Fruit fly (Drosophila melanogaster) whole organism, embryonic: ENCODE results near the gene CG15930.

ENCODE experiments used
- CG12155 ChIP-seq: fragments of 200-800 bp; sonication (Bioruptor generic); optimal IDR thresholded peaks from 3 replicates; lab custom pipeline; 2016; ENCODE audit warnings: missing biosample characterization, missing genetic modification characterization
- CG15479 ChIP-seq: fragments of 200-800 bp; sonication (Bioruptor generic); optimal IDR thresholded peaks from 3 replicates; lab custom pipeline; 2019; ENCODE audit warnings: missing biosample characterization, mild to moderate bottlenecking, missing genetic modification characterization, moderate library complexity
- CG17361 ChIP-seq: fragments of 200-800 bp; sonication (Bioruptor generic); IDR thresholded peaks from 3 replicates; pipeline ENCODE4 v1.3.6; 2022; ENCODE audit warnings: missing biosample characterization, missing genetic modification characterization
- CG17612 ChIP-seq: fragments of 200-800 bp; sonication (Bioruptor generic); IDR thresholded peaks from 2 replicates; pipeline ENCODE4 v1.3.6; 2022; ENCODE audit warnings: missing biosample characterization, missing genetic modification characterization
- CG2202 ChIP-seq: fragments of 200-800 bp; sonication (Bioruptor generic); optimal IDR thresholded peaks from 2 replicates; lab custom pipeline; 2018; ENCODE audit warnings: missing biosample characterization, mild to moderate bottlenecking, missing genetic modification characterization
- CG4424 ChIP-seq: fragments of 200-800 bp; sonication (Bioruptor generic); optimal IDR thresholded peaks from 3 replicates; lab custom pipeline; 2016; ENCODE audit warnings: missing biosample characterization, missing genetic modification characterization
- CG6813 ChIP-seq: fragments of 200-800 bp; sonication (Bioruptor generic); optimal IDR thresholded peaks from 2 replicates; lab custom pipeline; 2017; ENCODE audit warnings: missing biosample characterization, missing genetic modification characterization, mild to moderate bottlenecking, moderate library complexity, missing genetic modification reagents
- CG7963 ChIP-seq: fragments of 200-800 bp; sonication (Bioruptor generic); IDR thresholded peaks from 3 replicates; pipeline ENCODE4 v1.3.6; 2022; ENCODE audit warnings: missing biosample characterization, missing genetic modification characterization; ENCODE audit not compliant: partially characterized antibody
- CG7987 ChIP-seq: fragments of 200-800 bp; sonication (Bioruptor generic); optimal IDR thresholded peaks from 2 replicates; lab custom pipeline; 2018; ENCODE audit warnings: missing biosample characterization, mild to moderate bottlenecking, missing genetic modification characterization, moderate library complexity
- CG8281 ChIP-seq: fragments of 200-800 bp; sonication (Bioruptor generic); optimal IDR thresholded peaks from 2 replicates; lab custom pipeline; 2018; ENCODE audit warnings: missing biosample characterization, mild to moderate bottlenecking, missing genetic modification characterization, moderate library complexity
- CG8478 ChIP-seq: fragments of >200 bp; optimal IDR thresholded peaks from 2 replicates; lab custom pipeline; 2018
- CG8924 ChIP-seq: fragments of 200-800 bp; optimal IDR thresholded peaks from 3 replicates; lab custom pipeline; 2019; ENCODE audit warnings: missing biosample characterization, mild to moderate bottlenecking, missing genetic modification characterization, moderate library complexity
- Dp ChIP-seq: fragments of 200-800 bp; sonication (Bioruptor generic); optimal IDR thresholded peaks from 2 replicates; lab custom pipeline; 2018; ENCODE audit warnings: missing biosample characterization, mild to moderate bottlenecking, missing genetic modification characterization, moderate library complexity
- Drgx ChIP-seq: fragments of 200-800 bp; sonication (Bioruptor generic); IDR thresholded peaks from 2 replicates; pipeline ENCODE4 v1.3.6; 2022; ENCODE audit warnings: missing biosample characterization, missing genetic modification characterization
- H15 ChIP-seq: fragments of 200-800 bp; sonication (Bioruptor generic); IDR thresholded peaks from 3 replicates; pipeline ENCODE4 v1.3.6; 2022; ENCODE audit warnings: missing biosample characterization, missing genetic modification characterization
- Hand ChIP-seq: fragments of 200-800 bp; sonication (Bioruptor generic); optimal IDR thresholded peaks from 2 replicates; lab custom pipeline; 2017; ENCODE audit warnings: mild to moderate bottlenecking, missing biosample characterization, missing genetic modification reagents, missing genetic modification characterization
- HmgD ChIP-seq: fragments of 200-800 bp; sonication (Bioruptor generic); optimal IDR thresholded peaks from 3 replicates; lab custom pipeline; 2016; ENCODE audit warnings: missing biosample characterization, missing genetic modification characterization
- Jarid2 ChIP-seq: fragments of 200-800 bp; sonication (Bioruptor generic); optimal IDR thresholded peaks from 3 replicates; lab custom pipeline; 2017; ENCODE audit warnings: mild to moderate bottlenecking, missing biosample characterization, missing genetic modification reagents, missing genetic modification characterization
- Meics ChIP-seq: fragments of 200-800 bp; sonication (Bioruptor generic); optimal IDR thresholded peaks from 2 replicates; lab custom pipeline; 2017; ENCODE audit warnings: missing biosample characterization, mild to moderate bottlenecking, missing genetic modification characterization
- Nf-YB ChIP-seq: fragments of 200-800 bp; sonication (Bioruptor generic); optimal IDR thresholded peaks from 3 replicates; lab custom pipeline; 2019; ENCODE audit warnings: missing biosample characterization, mild to moderate bottlenecking, missing genetic modification characterization, moderate library complexity
- Ssrp ChIP-seq: fragments of 200-800 bp; sonication (Bioruptor generic); optimal IDR thresholded peaks from 2 replicates; lab custom pipeline; 2018; ENCODE audit warnings: missing biosample characterization, mild to moderate bottlenecking, missing genetic modification characterization, moderate library complexity
- YL-1 ChIP-seq: fragments of 200-800 bp; sonication (Bioruptor generic); optimal IDR thresholded peaks from 3 replicates; lab custom pipeline; 2017; ENCODE audit warnings: missing biosample characterization, mild to moderate bottlenecking, missing genetic modification characterization
- bsh ChIP-seq, 2 experiments: fragments of 200-800 bp; sonication (Bioruptor generic); optimal IDR thresholded peaks; 2 replicates each; lab custom pipeline; 2017 to 2018; ENCODE audit warnings: mild to moderate bottlenecking in 2 of 2, missing biosample characterization in 2 of 2, missing genetic modification characterization in 2 of 2, moderate library complexity in 1 of 2
- cad ChIP-seq: fragments of >200 bp; optimal IDR thresholded peaks from 2 replicates; lab custom pipeline; 2017; ENCODE audit warnings: missing biosample characterization, missing genetic modification characterization
- chn ChIP-seq: fragments of 200-800 bp; sonication (Bioruptor generic); optimal IDR thresholded peaks from 2 replicates; lab custom pipeline; 2016; ENCODE audit warnings: missing biosample characterization, missing genetic modification characterization
- croc ChIP-seq: fragments of 200-800 bp; sonication (Bioruptor generic); conservative IDR thresholded peaks from 3 replicates; pipeline ENCODE4 v1.3.6; 2022; ENCODE audit warnings: missing biosample characterization, missing genetic modification characterization
- disco-r ChIP-seq: fragments of 200-800 bp; sonication (Bioruptor generic); optimal IDR thresholded peaks from 2 replicates; lab custom pipeline; 2016; ENCODE audit warnings: missing biosample characterization, missing genetic modification characterization
- nau ChIP-seq: fragments of 200-800 bp; sonication (Bioruptor generic); optimal IDR thresholded peaks from 3 replicates; lab custom pipeline; 2017; ENCODE audit warnings: missing biosample characterization, mild to moderate bottlenecking, missing genetic modification characterization, missing genetic modification reagents
- nom ChIP-seq: fragments of 200-800 bp; sonication (Bioruptor generic); optimal IDR thresholded peaks from 2 replicates; lab custom pipeline; 2017; ENCODE audit warnings: missing biosample characterization, missing genetic modification characterization, mild to moderate bottlenecking, moderate library complexity, missing genetic modification reagents
- pfk ChIP-seq: fragments of 200-800 bp; sonication (Bioruptor generic); optimal IDR thresholded peaks from 2 replicates; lab custom pipeline; 2018; ENCODE audit warnings: missing biosample characterization, mild to moderate bottlenecking, missing genetic modification characterization, moderate library complexity
- ro ChIP-seq: fragments of 200-800 bp; sonication (Bioruptor generic); IDR thresholded peaks from 2 replicates; pipeline ENCODE4 v1.3.6; 2022; ENCODE audit warnings: missing biosample characterization, missing genetic modification characterization
- sens ChIP-seq: fragments of 200-800 bp; sonication (Bioruptor generic); peaks from one replicate; lab custom pipeline; 2016; ENCODE audit warnings: missing biosample characterization, missing genetic modification characterization
- slbo ChIP-seq: fragments of 200-800 bp; sonication (Bioruptor generic); IDR thresholded peaks from 2 replicates; pipeline ENCODE4 v1.3.6; 2022; ENCODE audit warnings: missing biosample characterization, missing genetic modification characterization
- stc ChIP-seq: fragments of 200-800 bp; sonication (Bioruptor generic); IDR thresholded peaks from 2 replicates; pipeline ENCODE4 v1.3.6; 2022; ENCODE audit warnings: missing biosample characterization, missing genetic modification characterization
- stwl ChIP-seq: fragments of 200-800 bp; sonication (Bioruptor generic); optimal IDR thresholded peaks from 3 replicates; lab custom pipeline; 2018; ENCODE audit warnings: missing biosample characterization, mild to moderate bottlenecking, missing genetic modification characterization, moderate library complexity
- tll ChIP-seq, 2 experiments: fragments of 200-800 bp in 1 of 2; fragments of >200 bp in 1 of 2; sonication (Bioruptor generic) in 1 of 2; optimal IDR thresholded peaks; 2 replicates each; lab custom pipeline; 2017 to 2019; ENCODE audit warnings: missing biosample characterization in 2 of 2, missing genetic modification characterization in 2 of 2, mild to moderate bottlenecking in 1 of 2, moderate library complexity in 1 of 2
- trem ChIP-seq: fragments of 200-800 bp; optimal IDR thresholded peaks from 3 replicates; lab custom pipeline; 2019; ENCODE audit warnings: missing biosample characterization, mild to moderate bottlenecking, missing genetic modification characterization, moderate library complexity
- yki ChIP-seq: fragments of >200 bp; optimal IDR thresholded peaks from 3 replicates; lab custom pipeline; 2018

The CG15930 gene

dm6 chrX:5307317-5307716, 9.8 kb downstream of the CG15930 start, which contains the start of gene CG17764:
Gene CG17764 (minus strand): TSS chrX:5307417.
- TF ChIP-seq Ssrp (tag; lab: Kevin White, UChicago) (no peak), Dp (GFP tag; lab: Kevin White, UChicago) (no peak), CG8924 (tag; lab: Kevin White, UChicago) (no peak), ro (GFP tag; lab: Robert Waterston, UW) (no peak), chn (GFP tag; lab: Kevin White, UChicago) (no peak), stc (no peak), CG6813 (GFP tag; lab: Kevin White, UChicago) (no peak), CG15479 (no peak), H15 (GFP tag; lab: Robert Waterston, UW) (no peak), trem (tag; lab: Kevin White, UChicago) (no peak), CG12155 (GFP tag; lab: Kevin White, UChicago) (no peak)
- TF ChIP-seq, all 482 proteins: peak for 0

DNA sequence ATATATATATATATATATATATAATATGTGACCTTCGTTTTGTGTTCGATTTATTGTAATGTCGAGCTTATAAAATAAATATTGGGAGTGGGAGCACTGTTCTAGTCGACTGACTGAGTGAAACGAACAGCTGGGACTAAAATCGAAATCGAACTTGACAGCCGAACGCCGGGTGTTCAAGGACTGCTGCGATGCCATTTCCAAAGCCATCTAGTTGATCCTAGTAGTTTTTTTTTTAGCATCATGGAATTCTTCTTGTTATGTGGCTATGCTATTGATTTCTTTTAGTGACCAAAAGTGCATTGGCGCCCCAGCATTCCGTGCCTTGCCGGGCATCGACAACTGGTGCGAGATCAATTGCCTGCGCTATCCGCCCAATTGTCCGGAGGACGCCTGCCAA, 11.5 kb downstream of the CG15930 start, which contains the start of gene CG3323:
TSS of gene CG3323 (minus strand) at position 101 of the 400 bp plus-strand sequence.
- TF ChIP-seq CG8478: no peak
- no peak for TF ChIP-seq Hand (GFP tag; lab: Kevin White, UChicago)
- TF ChIP-seq pfk (GFP tag; lab: Kevin White, UChicago): no peak
- TF ChIP-seq CG2202: no peak
- TF ChIP-seq croc: no peak
- no peak for TF ChIP-seq slbo

dm6 chrX:5300623-5301283, 16.3 kb downstream of the CG15930 start:
- peak in 1 of 2 experiments; percentile 26 for TF ChIP-seq bsh (GFP tag; optimal IDR thresholded peaks at IDR 0.05; lab: Kevin White, UChicago)
- TF ChIP-seq slbo: no peak
- peak; percentile 9 for TF ChIP-seq stwl (tag; lab: Kevin White, UChicago)
- TF ChIP-seq CG8281: no peak
- 0 out of 3 replicates have a peak, but pooled peaks have one; percentile 23 for TF ChIP-seq CG7963 (GFP tag; lab: Robert Waterston, UW)
- TF ChIP-seq nom (GFP tag; lab: Kevin White, UChicago): peak; percentile 60
- peak; percentile 35 for TF ChIP-seq sens (GFP tag; lab: Kevin White, UChicago)

DNA sequence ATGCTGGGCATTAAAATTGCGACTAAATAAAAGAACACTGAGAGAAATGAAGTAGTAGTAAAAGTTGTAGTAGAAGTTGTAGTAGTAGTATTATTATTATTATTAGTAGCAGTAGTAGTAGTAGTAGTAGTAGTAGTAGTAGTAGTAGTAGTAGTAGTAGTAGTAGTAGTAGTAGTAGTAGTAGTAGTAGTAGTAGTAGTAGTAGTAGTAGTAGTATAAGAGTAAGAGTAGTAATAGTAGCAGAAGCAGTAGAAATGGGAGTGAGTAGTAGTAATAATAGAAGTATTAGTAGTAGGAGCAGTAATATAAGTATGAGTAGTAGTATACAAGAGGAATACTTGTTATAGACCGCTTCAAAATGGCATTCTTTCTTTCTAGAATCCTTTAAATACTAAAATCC, 17.1 kb downstream of the CG15930 start:
- TF ChIP-seq CG4424: peak; percentile 95
- no peak for TF ChIP-seq cad (GFP tag; lab: Kevin White, UChicago)
- no peak for TF ChIP-seq CG17361 (GFP tag; lab: Robert Waterston, UW)

DNA sequence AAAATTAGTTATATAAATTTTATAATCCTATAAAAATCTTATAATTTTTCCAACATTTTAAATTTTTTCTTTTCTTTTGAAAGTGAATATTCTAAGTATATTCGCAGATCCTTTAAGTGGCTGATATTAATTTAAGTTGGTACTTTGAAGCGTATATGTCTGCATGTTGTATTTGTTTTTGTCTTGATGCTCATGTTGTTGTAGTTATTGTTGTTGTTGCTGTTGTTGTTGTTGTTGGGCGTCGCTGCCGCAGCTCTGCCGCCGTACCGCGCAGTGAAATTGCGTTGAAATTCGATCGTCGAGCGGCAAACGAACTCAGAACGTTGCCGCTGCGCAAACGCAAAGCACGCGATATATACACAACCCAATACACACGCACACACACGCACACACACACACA, 21.3 kb downstream of the CG15930 start, which contains the start of gene CG42749:
TSS of gene CG42749 (plus strand) at position 301 of the 400 bp plus-strand sequence.
- TF ChIP-seq Nf-YB (GFP tag; lab: Kevin White, UChicago): no peak
- no peak for TF ChIP-seq Drgx (GFP tag; lab: Robert Waterston, UW)
- TF ChIP-seq HmgD (GFP tag; lab: Kevin White, UChicago): no peak
- TF ChIP-seq CG7987 (GFP tag; lab: Kevin White, UChicago): no peak
- no peak for TF ChIP-seq CG17612 (GFP tag; lab: Robert Waterston, UW)
- TF ChIP-seq Jarid2 (GFP tag; lab: Kevin White, UChicago): no peak
- TF ChIP-seq yki (lab: Kevin White, UChicago): no peak
- TF ChIP-seq tll (GFP tag; optimal IDR thresholded peaks at IDR 0.05; lab: Kevin White, UChicago): no peak
- no peak for TF ChIP-seq disco-r (GFP tag; lab: Kevin White, UChicago)
- TF ChIP-seq Meics (GFP tag; lab: Kevin White, UChicago): no peak
- no peak for TF ChIP-seq YL-1 (GFP tag; lab: Kevin White, UChicago)
- TF ChIP-seq nau (GFP tag; lab: Kevin White, UChicago): no peak
- TF ChIP-seq CG15479: no peak
- TF ChIP-seq, all 482 proteins: peak for 0
